Fruit fly (Drosophila melanogaster) whole organism, wandering third instar larva: ENCODE data around the gene p38b.

ENCODE experiments used
- OdsH ChIP-seq: fragments of 200-800 bp; sonication (Bioruptor generic); optimal IDR thresholded peaks from 2 replicates; lab custom pipeline; 2016; ENCODE audit warnings: missing biosample characterization, mild to moderate bottlenecking, missing genetic modification characterization
- psq ChIP-seq: fragments of 200-800 bp; sonication (Bioruptor generic); optimal IDR thresholded peaks from 3 replicates; lab custom pipeline; 2017; ENCODE audit warnings: missing biosample characterization, mild to moderate bottlenecking, missing genetic modification characterization, moderate library complexity

- no peak for TF ChIP-seq psq (GFP tag; lab: Kevin White, UChicago)
- TF ChIP-seq OdsH (GFP tag; lab: Kevin White, UChicago), result no peak
These were observed 6.8 kb upstream of the p38b start, which contains the start of gene CG43376 for dm6 chr2L:13773697-13774096.
